Worm (Caenorhabditis elegans) whole organism, young adult: ENCODE results near the gene skpo-2.

Source experiments
- B0019.2 ChIP-seq: fragments of 200-800 bp; sonication (Bioruptor generic); conservative IDR thresholded peaks from 2 replicates; pipeline ENCODE4 v1.3.6; 2022; ENCODE audit warnings: missing genetic modification reagents, missing genetic modification characterization, missing compliant biosample characterization
- B0261.1 ChIP-seq: sonication (generic microtip); optimal IDR thresholded peaks from 2 replicates; lab custom pipeline; 2016; ENCODE audit warnings: mild to moderate bottlenecking, missing genetic modification characterization, moderate library complexity, missing compliant biosample characterization
- D2030.7 ChIP-seq: fragments of 200-800 bp; sonication (Bioruptor generic); IDR thresholded peaks from 2 replicates; pipeline ENCODE4 v1.3.6; 2022; ENCODE audit warnings: missing genetic modification reagents, missing genetic modification characterization, missing compliant biosample characterization
- F23B12.7 ChIP-seq: sonication (generic microtip); optimal IDR thresholded peaks from 2 replicates; lab custom pipeline; 2017; ENCODE audit warnings: missing genetic modification characterization, mild to moderate bottlenecking, missing compliant biosample characterization, antibody characterized with exemption, moderate library complexity; ENCODE audit not compliant: insufficient read depth
- F33H1.4 ChIP-seq: fragments of 200-800 bp; sonication (Bioruptor generic); IDR thresholded peaks from 2 replicates; pipeline ENCODE4 v1.3.6; 2022; ENCODE audit warnings: missing genetic modification reagents, missing genetic modification characterization, missing compliant biosample characterization
- F39B2.1 ChIP-seq: fragments of 200-800 bp; sonication (Bioruptor generic); IDR thresholded peaks from 2 replicates; pipeline ENCODE4 v1.3.6; 2022; ENCODE audit warnings: missing genetic modification reagents, missing genetic modification characterization, missing compliant biosample characterization
- F49E8.2 ChIP-seq: sonication (generic microtip); optimal IDR thresholded peaks from 3 replicates; lab custom pipeline; 2017; ENCODE audit warnings: missing genetic modification characterization, mild to moderate bottlenecking, missing compliant biosample characterization, antibody characterized with exemption, moderate library complexity; ENCODE audit not compliant: insufficient read depth
- F52B5.7 ChIP-seq: sonication (generic microtip); optimal IDR thresholded peaks from 2 replicates; lab custom pipeline; 2016; ENCODE audit warnings: mild to moderate bottlenecking, missing genetic modification characterization, missing compliant biosample characterization
- K11D2.4 ChIP-seq: fragments of 200-800 bp; sonication (Bioruptor generic); IDR thresholded peaks from 2 replicates; pipeline ENCODE4 v1.3.6; 2022; ENCODE audit warnings: missing genetic modification reagents, missing genetic modification characterization, missing compliant biosample characterization
- T07F8.4 ChIP-seq: sonication (generic microtip); optimal IDR thresholded peaks from 2 replicates; lab custom pipeline; 2016; ENCODE audit warnings: mild to moderate bottlenecking, missing genetic modification characterization, moderate library complexity, missing compliant biosample characterization
- Y67H2A.10 ChIP-seq: fragments of 200-800 bp; sonication (Bioruptor generic); conservative IDR thresholded peaks from 2 replicates; pipeline ENCODE4 v1.3.6; 2022; ENCODE audit warnings: missing genetic modification reagents, missing genetic modification characterization, missing compliant biosample characterization
- Y95B8A.8 ChIP-seq: fragments of 200-800 bp; sonication (Bioruptor generic); IDR thresholded peaks from 2 replicates; pipeline ENCODE4 v1.3.6; 2022; ENCODE audit warnings: missing genetic modification reagents, missing genetic modification characterization, missing compliant biosample characterization
- ZK185.1 ChIP-seq: sonication (generic microtip); optimal IDR thresholded peaks from 2 replicates; lab custom pipeline; 2016; ENCODE audit warnings: mild to moderate bottlenecking, missing genetic modification characterization, missing compliant biosample characterization; ENCODE audit not compliant: poor library complexity, severe bottlenecking
- akir-1 ChIP-seq: fragments of 200-800 bp; sonication (Bioruptor generic); optimal IDR thresholded peaks from 2 replicates; lab custom pipeline; 2018; ENCODE audit warnings: mild to moderate bottlenecking, missing genetic modification characterization, moderate library complexity, missing compliant biosample characterization
- aptf-3 ChIP-seq: fragments of 200-800 bp; sonication (Bioruptor generic); IDR thresholded peaks from 2 replicates; pipeline ENCODE4 v1.3.6; 2022; ENCODE audit warnings: missing genetic modification characterization, missing compliant biosample characterization
- athp-1 ChIP-seq: sonication (generic microtip); optimal IDR thresholded peaks from 2 replicates; lab custom pipeline; 2017; ENCODE audit warnings: mild to moderate bottlenecking, missing genetic modification characterization, missing compliant biosample characterization
- attf-3 ChIP-seq: fragments of 200-800 bp; sonication (Bioruptor generic); conservative IDR thresholded peaks from 2 replicates; pipeline ENCODE4 v1.3.6; 2022; ENCODE audit warnings: missing genetic modification reagents, missing genetic modification characterization, missing compliant biosample characterization
- attf-5 ChIP-seq: fragments of 200-800 bp; sonication (Bioruptor generic); optimal IDR thresholded peaks from 2 replicates; lab custom pipeline; 2018; ENCODE audit warnings: mild to moderate bottlenecking, missing genetic modification characterization, missing compliant biosample characterization
- attf-6 ChIP-seq: fragments of 200-800 bp; sonication (Bioruptor generic); IDR thresholded peaks from 2 replicates; pipeline ENCODE4 v1.3.6; 2022; ENCODE audit warnings: missing genetic modification reagents, missing genetic modification characterization, missing compliant biosample characterization
- bed-1 ChIP-seq: fragments of 200-800 bp; sonication (Bioruptor generic); IDR thresholded peaks from 2 replicates; pipeline ENCODE4 v1.3.6; 2022; ENCODE audit warnings: missing genetic modification reagents, missing genetic modification characterization, missing compliant biosample characterization
- ccch-3 ChIP-seq: fragments of 200-800 bp; sonication (Bioruptor generic); optimal IDR thresholded peaks from 2 replicates; lab custom pipeline; 2018; ENCODE audit warnings: mild to moderate bottlenecking, missing genetic modification characterization, missing compliant biosample characterization
- cebp-2 ChIP-seq: fragments of 200-800 bp; sonication (Bioruptor generic); IDR thresholded peaks from 2 replicates; pipeline ENCODE4 v1.3.6; 2022; ENCODE audit warnings: missing genetic modification characterization, missing compliant biosample characterization
- ceh-40 ChIP-seq: fragments of 200-800 bp; sonication (Bioruptor generic); IDR thresholded peaks from 2 replicates; pipeline ENCODE4 v1.3.6; 2022; ENCODE audit warnings: missing genetic modification characterization, missing compliant biosample characterization
- ceh-58 ChIP-seq: fragments of 200-800 bp; sonication (Bioruptor generic); IDR thresholded peaks from 2 replicates; pipeline ENCODE4 v1.3.6; 2022; ENCODE audit warnings: missing genetic modification characterization, missing compliant biosample characterization
- efl-1 ChIP-seq: fragments of 150-350 bp; optimal IDR thresholded peaks from 2 replicates; lab custom pipeline; 2014; ENCODE audit warnings: missing biosample characterization, missing genetic modification reagents, missing genetic modification characterization
- egl-44 ChIP-seq: fragments of 200-800 bp; sonication (Bioruptor generic); IDR thresholded peaks from 2 replicates; pipeline ENCODE4 v1.3.6; 2022; ENCODE audit warnings: missing genetic modification reagents, missing genetic modification characterization, missing compliant biosample characterization
- hlh-26 ChIP-seq: fragments of 200-800 bp; sonication (Bioruptor generic); conservative IDR thresholded peaks from 2 replicates; pipeline ENCODE4 v1.3.6; 2022; ENCODE audit warnings: missing genetic modification reagents, missing genetic modification characterization, missing compliant biosample characterization
- hmg-1.2 ChIP-seq: fragments of 200-800 bp; sonication (Bioruptor generic); IDR thresholded peaks from 2 replicates; pipeline ENCODE4 v1.3.6; 2022; ENCODE audit warnings: missing genetic modification reagents, missing genetic modification characterization, missing compliant biosample characterization
- hmg-20 ChIP-seq: fragments of 200-800 bp; sonication (Bioruptor generic); IDR thresholded peaks from 2 replicates; pipeline ENCODE4 v1.3.6; 2022; ENCODE audit warnings: missing genetic modification reagents, missing genetic modification characterization, missing compliant biosample characterization
- lin-26 ChIP-seq: fragments of 200-800 bp; sonication (Bioruptor generic); IDR thresholded peaks from 2 replicates; pipeline ENCODE4 v1.3.6; 2022; ENCODE audit warnings: missing genetic modification reagents, missing genetic modification characterization, missing compliant biosample characterization
- lsl-1 ChIP-seq: fragments of 200-800 bp; sonication (Bioruptor generic); optimal IDR thresholded peaks from 2 replicates; lab custom pipeline; 2018; ENCODE audit warnings: mild to moderate bottlenecking, missing genetic modification characterization, moderate library complexity, missing compliant biosample characterization
- lsy-27 ChIP-seq: sonication (generic microtip); optimal IDR thresholded peaks from 2 replicates; lab custom pipeline; 2017; ENCODE audit warnings: missing genetic modification characterization, mild to moderate bottlenecking, missing compliant biosample characterization, antibody characterized with exemption, missing genotype, borderline replicate concordance; ENCODE audit not compliant: insufficient read depth
- madf-6 ChIP-seq: fragments of 200-800 bp; sonication (Bioruptor generic); IDR thresholded peaks from 2 replicates; pipeline ENCODE4 v1.3.6; 2022; ENCODE audit warnings: missing genetic modification reagents, missing genetic modification characterization, missing compliant biosample characterization
- mes-4 ChIP-seq: sonication (generic microtip); optimal IDR thresholded peaks from 2 replicates; lab custom pipeline; 2016; ENCODE audit warnings: missing genotype, missing genetic modification characterization, missing compliant biosample characterization
- nhr-120 ChIP-seq: fragments of 200-800 bp; sonication (Bioruptor generic); IDR thresholded peaks from 2 replicates; pipeline ENCODE4 v1.3.6; 2022; ENCODE audit warnings: missing genetic modification characterization, missing compliant biosample characterization
- nhr-179 ChIP-seq: sonication (generic microtip); optimal IDR thresholded peaks from 2 replicates; lab custom pipeline; 2016; ENCODE audit warnings: mild to moderate bottlenecking, missing genetic modification characterization, missing compliant biosample characterization
- nhr-80 ChIP-seq: sonication (generic microtip); optimal IDR thresholded peaks from 2 replicates; lab custom pipeline; 2016; ENCODE audit warnings: missing genetic modification characterization, missing compliant biosample characterization
- nhr-90 ChIP-seq: sonication (generic microtip); optimal IDR thresholded peaks from 2 replicates; lab custom pipeline; 2016; ENCODE audit warnings: missing genotype, mild to moderate bottlenecking, missing genetic modification characterization, missing compliant biosample characterization
- sea-2 ChIP-seq: fragments of 200-800 bp; sonication (Bioruptor generic); IDR thresholded peaks from 2 replicates; pipeline ENCODE4 v1.3.6; 2022; ENCODE audit warnings: missing genetic modification characterization, missing compliant biosample characterization
- snpc-1.3 ChIP-seq: sonication (generic microtip); optimal IDR thresholded peaks from 2 replicates; lab custom pipeline; 2017; ENCODE audit warnings: missing genetic modification characterization, mild to moderate bottlenecking, missing compliant biosample characterization, antibody characterized with exemption, moderate library complexity, missing genotype, missing genetic modification reagents; ENCODE audit not compliant: insufficient read depth
- snpc-3.4 ChIP-seq: sonication (generic microtip); optimal IDR thresholded peaks from 2 replicates; lab custom pipeline; 2017; ENCODE audit warnings: missing genetic modification characterization, mild to moderate bottlenecking, missing compliant biosample characterization, antibody characterized with exemption, moderate library complexity, missing genotype, missing genetic modification reagents
- snpc-4 ChIP-seq, 5 experiments: fragments of 150-350 bp in 1 of 5; sonication (generic microtip) in 4 of 5; optimal IDR thresholded peaks; 2 replicates each; lab custom pipeline; 2014 to 2018; ENCODE audit warnings: missing genetic modification characterization in 5 of 5, missing biosample characterization in 3 of 5, antibody characterized with exemption in 2 of 5, mild to moderate bottlenecking in 2 of 5, missing compliant biosample characterization in 2 of 5, missing genotype in 2 of 5, moderate library complexity in 2 of 5, missing genetic modification reagents in 1 of 5
- somi-1 ChIP-seq: fragments of 200-800 bp; sonication (Bioruptor generic); optimal IDR thresholded peaks from 2 replicates; lab custom pipeline; 2018; ENCODE audit warnings: mild to moderate bottlenecking, missing genetic modification characterization, missing compliant biosample characterization
- tbp1 ChIP-seq: fragments of 200-800 bp; sonication (Bioruptor generic); optimal IDR thresholded peaks from 2 replicates; lab custom pipeline; 2018; ENCODE audit warnings: mild to moderate bottlenecking, missing genetic modification characterization, missing compliant biosample characterization
- zim-3 ChIP-seq: sonication (generic microtip); optimal IDR thresholded peaks from 2 replicates; lab custom pipeline; 2017; ENCODE audit warnings: mild to moderate bottlenecking, missing genetic modification characterization, moderate library complexity, missing compliant biosample characterization
- ztf-22 ChIP-seq: fragments of 200-800 bp; sonication (Bioruptor generic); optimal IDR thresholded peaks from 2 replicates; lab custom pipeline; 2018; ENCODE audit warnings: mild to moderate bottlenecking, missing genetic modification characterization, moderate library complexity, missing compliant biosample characterization
- ztf-28 ChIP-seq: fragments of 200-800 bp; sonication (Bioruptor generic); IDR thresholded peaks from 2 replicates; pipeline ENCODE4 v1.3.6; 2022; ENCODE audit warnings: missing genetic modification reagents, missing genetic modification characterization, missing compliant biosample characterization
- ztf-6 ChIP-seq: fragments of 200-800 bp; sonication (Bioruptor generic); IDR thresholded peaks from 2 replicates; pipeline ENCODE4 v1.3.6; 2022; ENCODE audit warnings: missing genetic modification reagents, missing genetic modification characterization, missing compliant biosample characterization

skpo-2 gene

ce11 chrII:3482231-3482630 is 45.9 kb upstream of the skpo-2 start, which contains the start of gene smu-2 (continued):
- TF ChIP-seq aptf-3 (GFP tag; lab: Robert Waterston, UW) = no peak
- peak; percentile 44 for TF ChIP-seq tbp1
- TF ChIP-seq F23B12.7 (tag; lab: Kevin White, UChicago) = no peak
- no peak for TF ChIP-seq hlh-26 (GFP tag; lab: Robert Waterston, UW)
- no peak for TF ChIP-seq K11D2.4 (GFP tag; lab: Robert Waterston, UW)
- no peak for TF ChIP-seq T07F8.4 (tag; lab: Kevin White, UChicago)
- TF ChIP-seq F33H1.4 (GFP tag; lab: Robert Waterston, UW) = no peak; the same call in none of the 2 replicates
- no peak for TF ChIP-seq ztf-22 (GFP tag; lab: Kevin White, UChicago)
- no peak for TF ChIP-seq B0019.2 (GFP tag; lab: Robert Waterston, UW)
- no peak for TF ChIP-seq snpc-3.4 (tag; lab: Kevin White, UChicago)
- TF ChIP-seq nhr-120 (GFP tag; lab: Robert Waterston, UW) = no peak
- TF ChIP-seq athp-1 = peak; percentile 70
- no peak for TF ChIP-seq Y67H2A.10 (GFP tag; lab: Robert Waterston, UW)
- no peak for TF ChIP-seq ztf-28
- TF ChIP-seq F49E8.2 = peak; percentile 1
- no peak for TF ChIP-seq cebp-2 (GFP tag; lab: Robert Waterston, UW)
- TF ChIP-seq ccch-3 (GFP tag; lab: Kevin White, UChicago) = no peak
- no peak for TF ChIP-seq lsy-27
- peak; percentile 56 for TF ChIP-seq madf-6
- no peak for TF ChIP-seq akir-1 (GFP tag; lab: Kevin White, UChicago)
- TF ChIP-seq hmg-20 = no peak
- no peak for TF ChIP-seq F39B2.1 (GFP tag; lab: Robert Waterston, UW)
- peak; percentile 11 for TF ChIP-seq efl-1 (GFP tag; lab: Kevin White, UChicago)
- no peak for TF ChIP-seq snpc-1.3 (tag; lab: Kevin White, UChicago)
- no peak for TF ChIP-seq Y95B8A.8 (GFP tag; lab: Robert Waterston, UW)
- TF ChIP-seq ceh-40 (GFP tag; lab: Robert Waterston, UW) = no peak
- no peak for TF ChIP-seq nhr-179 (tag; lab: Kevin White, UChicago)
- TF ChIP-seq sea-2 (GFP tag; lab: Robert Waterston, UW) = no peak
- no peak for TF ChIP-seq ceh-58 (GFP tag; lab: Robert Waterston, UW)
- 0 out of 2 replicates have a peak, but pooled peaks have one; percentile 34 for TF ChIP-seq lin-26 (GFP tag; lab: Robert Waterston, UW)
- no peak for TF ChIP-seq nhr-90 (tag; lab: Kevin White, UChicago)
- TF ChIP-seq ZK185.1 (tag; lab: Kevin White, UChicago) = no peak
- no peak for TF ChIP-seq somi-1 (GFP tag; lab: Kevin White, UChicago)
- peak; percentile 49; the same call in 1 of the 2 replicates for TF ChIP-seq hmg-1.2
- TF ChIP-seq attf-6 (GFP tag; lab: Robert Waterston, UW) = no peak
- peak; percentile 1 for TF ChIP-seq B0261.1
- no peak for TF ChIP-seq bed-1 (GFP tag; lab: Robert Waterston, UW)
- TF ChIP-seq mes-4 (tag; lab: Kevin White, UChicago) = no peak
- TF ChIP-seq egl-44 (GFP tag; lab: Robert Waterston, UW) = no peak
- TF ChIP-seq ztf-6 (GFP tag; lab: Robert Waterston, UW) = no peak
- peak; percentile 50 for TF ChIP-seq lsl-1 (GFP tag; lab: Kevin White, UChicago)
- TF ChIP-seq snpc-4 (GFP tag; optimal IDR thresholded peaks at IDR 0.05; lab: Kevin White, UChicago) = no peak
- TF ChIP-seq snpc-4 (tag; optimal IDR thresholded peaks at IDR 0.05; lab: Kevin White, UChicago) = peak in 1 of 4 experiments; percentile 23
- no peak for TF ChIP-seq nhr-80 (tag; lab: Kevin White, UChicago)
- no peak for TF ChIP-seq zim-3 (tag; lab: Kevin White, UChicago)
- no peak; the same call in 1 of the 2 replicates for TF ChIP-seq attf-3 (GFP tag; lab: Robert Waterston, UW)
- TF ChIP-seq attf-5 (GFP tag; lab: Kevin White, UChicago) = peak; percentile 80
- no peak for TF ChIP-seq F52B5.7 (tag; lab: Kevin White, UChicago)
- 0 out of 2 replicates have a peak, but pooled peaks have one; percentile 15 for TF ChIP-seq D2030.7 (GFP tag; lab: Robert Waterston, UW)
